Worm (Caenorhabditis elegans) whole organism, L2 larva: ENCODE data around the gene str-73.

ENCODE experiments used
- F13H6.1 ChIP-seq: sonication (generic microtip); optimal IDR thresholded peaks from 2 replicates; lab custom pipeline; 2016; ENCODE audit warnings: missing genetic modification characterization, missing compliant biosample characterization
- Y55F3AM.14 ChIP-seq: fragments of 200-800 bp; sonication (Bioruptor generic); optimal IDR thresholded peaks from 2 replicates; lab custom pipeline; 2018; ENCODE audit warnings: mild to moderate bottlenecking, missing genetic modification characterization, missing compliant biosample characterization
- ZK546.5 ChIP-seq: sonication (generic microtip); optimal IDR thresholded peaks from 2 replicates; lab custom pipeline; 2017; ENCODE audit warnings: missing biosample characterization, missing genetic modification characterization
- alr-1 ChIP-seq: fragments of 150-350 bp; optimal IDR thresholded peaks from 2 replicates; lab custom pipeline; 2014; ENCODE audit warnings: missing biosample characterization, missing genetic modification characterization
- aly-2 ChIP-seq: fragments of 150-350 bp; optimal IDR thresholded peaks from 2 replicates; lab custom pipeline; 2014; ENCODE audit warnings: missing biosample characterization, missing genetic modification characterization
- ama-1 ChIP-seq: fragments of 150-350 bp; optimal IDR thresholded peaks from 2 replicates; lab custom pipeline; 2018; ENCODE audit warnings: inconsistent platforms
- ceh-16 ChIP-seq: fragments of 150-350 bp; optimal IDR thresholded peaks from 2 replicates; lab custom pipeline; 2014; ENCODE audit warnings: missing biosample characterization, missing genetic modification characterization
- dmd-4 ChIP-seq: sonication (generic microtip); optimal IDR thresholded peaks from 2 replicates; lab custom pipeline; 2017; ENCODE audit warnings: missing biosample characterization, missing genetic modification characterization
- elt-1 ChIP-seq: fragments of 150-350 bp; optimal IDR thresholded peaks from 2 replicates; lab custom pipeline; 2014; ENCODE audit warnings: missing biosample characterization, missing genetic modification characterization
- elt-3 ChIP-seq: sonication (generic microtip); optimal IDR thresholded peaks from 2 replicates; lab custom pipeline; 2017; ENCODE audit warnings: missing biosample characterization, missing genetic modification characterization
- gmeb-1 ChIP-seq: fragments of 150-350 bp; optimal IDR thresholded peaks from 2 replicates; lab custom pipeline; 2014; ENCODE audit warnings: missing biosample characterization, missing genetic modification characterization
- lin-11 ChIP-seq: fragments of 150-350 bp; sonication (generic microtip); optimal IDR thresholded peaks from 2 replicates; lab custom pipeline; 2014; ENCODE audit warnings: missing biosample characterization, missing genetic modification characterization, inconsistent platforms, mixed read lengths
- lin-13 ChIP-seq: fragments of 150-350 bp; optimal IDR thresholded peaks from 2 replicates; lab custom pipeline; 2014; ENCODE audit warnings: missing biosample characterization, missing genetic modification reagents, missing genetic modification characterization
- lin-39 ChIP-seq: fragments of 150-350 bp; optimal IDR thresholded peaks from 2 replicates; lab custom pipeline; 2014; ENCODE audit warnings: missing biosample characterization, missing genetic modification reagents, missing genetic modification characterization
- lsy-2 ChIP-seq, 2 experiments: fragments of 150-350 bp in 1 of 2; sonication (generic microtip) in 1 of 2; optimal IDR thresholded peaks; 2 replicates each; lab custom pipeline; 2014 to 2017; ENCODE audit warnings: missing biosample characterization in 2 of 2, missing genetic modification characterization in 2 of 2
- mab-5 ChIP-seq: fragments of 150-350 bp; optimal IDR thresholded peaks from 2 replicates; lab custom pipeline; 2014; ENCODE audit warnings: missing biosample characterization, missing genetic modification characterization
- mdl-1 ChIP-seq, 2 experiments: fragments of 150-350 bp in 1 of 2; sonication (generic microtip) in 1 of 2; optimal IDR thresholded peaks; 2 replicates each; lab custom pipeline; 2017; ENCODE audit warnings: missing biosample characterization in 2 of 2, missing genetic modification characterization in 2 of 2
- nhr-12 ChIP-seq: fragments of 150-350 bp; optimal IDR thresholded peaks from 2 replicates; lab custom pipeline; 2014; ENCODE audit warnings: missing biosample characterization, missing genetic modification characterization
- nhr-129 ChIP-seq: fragments of 150-350 bp; optimal IDR thresholded peaks from 2 replicates; lab custom pipeline; 2014; ENCODE audit warnings: missing biosample characterization, missing genetic modification characterization
- nhr-21 ChIP-seq: fragments of 150-350 bp; optimal IDR thresholded peaks from 2 replicates; lab custom pipeline; 2014; ENCODE audit warnings: missing biosample characterization, missing genetic modification characterization
- nhr-23 ChIP-seq: fragments of 150-350 bp; optimal IDR thresholded peaks from 2 replicates; lab custom pipeline; 2014; ENCODE audit warnings: missing biosample characterization, missing genetic modification reagents, missing genetic modification characterization
- nhr-237 ChIP-seq: fragments of 150-350 bp; optimal IDR thresholded peaks from 2 replicates; lab custom pipeline; 2014; ENCODE audit warnings: missing biosample characterization, missing genetic modification characterization
- nhr-77 ChIP-seq: fragments of 150-350 bp; optimal IDR thresholded peaks from 2 replicates; lab custom pipeline; 2014; ENCODE audit warnings: missing biosample characterization, missing genetic modification characterization
- peb-1 ChIP-seq: fragments of 150-350 bp; optimal IDR thresholded peaks from 2 replicates; lab custom pipeline; 2014; ENCODE audit warnings: missing biosample characterization, missing genetic modification characterization
- sem-4 ChIP-seq: fragments of 150-350 bp; optimal IDR thresholded peaks from 2 replicates; lab custom pipeline; 2014; ENCODE audit warnings: missing biosample characterization, missing genetic modification reagents, missing genetic modification characterization
- sma-3 ChIP-seq: sonication (generic microtip); optimal IDR thresholded peaks from 2 replicates; lab custom pipeline; 2016; ENCODE audit warnings: missing genetic modification reagents, missing genetic modification characterization, missing compliant biosample characterization
- sma-9 ChIP-seq, 2 experiments: fragments of 150-350 bp in 1 of 2; sonication (generic microtip) in 1 of 2; optimal IDR thresholded peaks; 2 replicates each; lab custom pipeline; 2014 to 2016; ENCODE audit warnings: missing genetic modification characterization in 2 of 2, mild to moderate bottlenecking in 1 of 2, missing biosample characterization in 1 of 2, missing compliant biosample characterization in 1 of 2, missing genetic modification reagents in 1 of 2, moderate library complexity in 1 of 2
- snpc-4 ChIP-seq: fragments of 150-350 bp; optimal IDR thresholded peaks from 2 replicates; lab custom pipeline; 2014; ENCODE audit warnings: missing biosample characterization, missing genetic modification characterization
- unc-39 ChIP-seq: fragments of 150-350 bp; optimal IDR thresholded peaks from 2 replicates; lab custom pipeline; 2014; ENCODE audit warnings: missing biosample characterization, missing genetic modification characterization
- unc-55 ChIP-seq: fragments of 150-350 bp; sonication (generic microtip); optimal IDR thresholded peaks from 3 replicates; lab custom pipeline; 2014; ENCODE audit warnings: missing biosample characterization, missing genetic modification reagents, missing genetic modification characterization
- zag-1 ChIP-seq: fragments of 150-350 bp; optimal IDR thresholded peaks from 2 replicates; lab custom pipeline; 2014; ENCODE audit warnings: missing biosample characterization, missing genetic modification characterization
- ztf-1 ChIP-seq: fragments of 200-800 bp; sonication (Bioruptor generic); conservative IDR thresholded peaks from 2 replicates; pipeline ENCODE4 v1.3.6; 2022; ENCODE audit warnings: missing genetic modification characterization, missing compliant biosample characterization
- ztf-4 ChIP-seq: fragments of 150-350 bp; optimal IDR thresholded peaks from 2 replicates; lab custom pipeline; 2014; ENCODE audit warnings: missing biosample characterization, missing genetic modification characterization

The str-73 gene

DNA sequence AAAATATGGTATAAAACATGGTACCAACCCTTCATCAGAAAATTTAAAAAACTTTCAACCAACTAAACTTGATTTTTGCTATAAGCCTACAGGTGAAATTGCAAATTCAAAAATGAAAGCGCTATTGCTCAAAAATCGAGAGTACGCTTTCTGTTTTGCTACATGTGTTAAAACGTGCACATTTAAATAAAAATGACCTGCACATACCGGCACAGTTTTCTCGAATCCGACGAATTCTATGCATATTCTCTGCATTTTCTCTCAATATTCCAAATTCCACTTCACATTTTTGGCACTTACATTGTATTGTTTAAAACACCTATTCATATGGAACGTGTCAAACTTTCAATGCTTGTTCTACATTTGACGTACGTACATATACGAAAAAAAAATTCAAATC lies 19.5 kb upstream of the str-73 start, which contains the start of gene srh-145:
Gene srh-145, plus strand, starts transcription at position 193 of the 400 bp plus-strand sequence.
- TF ChIP-seq nhr-12 (tag; lab: Kevin White, UChicago) (no peak), F13H6.1 (tag; lab: Kevin White, UChicago) (no peak), elt-1 (tag; lab: Kevin White, UChicago) (no peak), Y55F3AM.14 (GFP tag; lab: Kevin White, UChicago) (no peak), sma-3 (no peak), alr-1 (tag; lab: Kevin White, UChicago) (no peak), nhr-237 (tag; lab: Kevin White, UChicago) (no peak), lin-39 (tag; lab: Kevin White, UChicago) (no peak)

DNA sequence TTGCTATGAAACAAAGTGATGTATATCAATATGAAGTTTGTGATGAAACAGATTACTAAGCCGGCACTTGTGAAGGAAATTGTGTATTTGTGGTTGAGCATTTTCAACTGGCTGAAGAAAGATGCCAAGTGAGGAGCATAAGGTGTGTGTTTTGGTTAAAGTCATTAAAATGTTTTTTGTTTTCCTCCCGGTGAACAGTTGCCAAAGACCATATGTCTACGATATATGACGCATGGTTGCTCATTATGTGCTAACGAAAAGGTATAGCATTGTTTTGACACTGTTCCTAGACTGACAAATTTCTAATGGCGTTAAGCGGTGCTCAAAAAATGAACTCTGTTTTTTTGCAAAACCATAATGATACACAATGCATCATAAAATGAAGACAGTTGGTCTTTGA lies 13.0 kb upstream of the str-73 start, which contains the start of gene str-55:
Gene str-55, minus strand, starts transcription at position 101 of the 400 bp plus-strand sequence.
- TF ChIP-seq ztf-4 (tag; lab: Kevin White, UChicago), result no peak
- no peak for TF ChIP-seq ceh-16
- TF ChIP-seq gmeb-1 (tag; lab: Kevin White, UChicago), result no peak
- TF ChIP-seq lsy-2 (tag; optimal IDR thresholded peaks at IDR 0.05; lab: Kevin White, UChicago), result no peak
- no peak for TF ChIP-seq lin-11 (tag; lab: Kevin White, UChicago)
- no peak for TF ChIP-seq sem-4 (tag; lab: Kevin White, UChicago)
- TF ChIP-seq sma-3, result no peak
- TF ChIP-seq sma-9 (GFP tag; optimal IDR thresholded peaks at IDR 0.05; lab: Kevin White, UChicago), result no peak
- TF ChIP-seq sma-9 (tag; optimal IDR thresholded peaks at IDR 0.05; lab: Kevin White, UChicago), result no peak
- no peak for TF ChIP-seq ztf-1 (GFP tag; lab: Robert Waterston, UW)
- no peak for TF ChIP-seq nhr-77 (tag; lab: Kevin White, UChicago)
- TF ChIP-seq lin-39 (tag; lab: Kevin White, UChicago), result no peak
- TF ChIP-seq unc-55 (GFP tag; lab: Kevin White, UChicago), result no peak

DNA sequence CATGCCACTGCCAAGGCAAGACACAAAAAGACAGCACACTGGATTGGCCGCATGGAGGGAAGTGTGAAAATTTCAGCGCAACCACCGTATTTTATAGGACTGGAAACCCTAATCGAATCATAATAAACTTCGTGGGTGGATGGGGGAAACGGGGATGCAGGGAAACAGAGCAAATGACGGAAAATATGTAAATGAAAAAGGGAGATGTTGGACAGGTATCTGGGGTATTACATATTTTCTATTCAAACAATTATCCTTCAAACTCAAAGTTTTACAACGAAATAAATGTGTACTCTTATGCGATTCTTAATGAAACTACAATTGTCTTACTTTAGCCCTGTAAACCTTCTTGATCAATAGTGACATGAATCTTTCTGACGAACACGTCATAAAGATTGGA lies 10.3 kb upstream of the str-73 start, which contains the start of gene F26D2.16:
Gene F26D2.16, minus strand, starts transcription at position 101 of the 400 bp plus-strand sequence.
- no peak for TF ChIP-seq elt-1 (tag; lab: Kevin White, UChicago)
- TF ChIP-seq nhr-23 (tag; lab: Kevin White, UChicago), result no peak
- TF ChIP-seq snpc-4, result no peak
- TF ChIP-seq sma-3, result no peak
- TF ChIP-seq dmd-4 (tag; lab: Kevin White, UChicago), result no peak
- TF ChIP-seq mdl-1 (tag; optimal IDR thresholded peaks at IDR 0.05; lab: Kevin White, UChicago), result no peak
- TF ChIP-seq zag-1 (tag; lab: Kevin White, UChicago), result no peak
- TF ChIP-seq Y55F3AM.14 (GFP tag; lab: Kevin White, UChicago), result no peak
- TF ChIP-seq nhr-21 (tag; lab: Kevin White, UChicago), result no peak
- no peak for TF ChIP-seq aly-2 (tag; lab: Kevin White, UChicago)
- TF ChIP-seq peb-1 (tag; lab: Kevin White, UChicago), result no peak
- no peak for TF ChIP-seq nhr-77 (tag; lab: Kevin White, UChicago)
- no peak for TF ChIP-seq mab-5 (tag; lab: Kevin White, UChicago)
- TF ChIP-seq lin-13, result no peak
- no peak for TF ChIP-seq lin-39 (tag; lab: Kevin White, UChicago)
- TF ChIP-seq, all 48 proteins: peak for 0

DNA sequence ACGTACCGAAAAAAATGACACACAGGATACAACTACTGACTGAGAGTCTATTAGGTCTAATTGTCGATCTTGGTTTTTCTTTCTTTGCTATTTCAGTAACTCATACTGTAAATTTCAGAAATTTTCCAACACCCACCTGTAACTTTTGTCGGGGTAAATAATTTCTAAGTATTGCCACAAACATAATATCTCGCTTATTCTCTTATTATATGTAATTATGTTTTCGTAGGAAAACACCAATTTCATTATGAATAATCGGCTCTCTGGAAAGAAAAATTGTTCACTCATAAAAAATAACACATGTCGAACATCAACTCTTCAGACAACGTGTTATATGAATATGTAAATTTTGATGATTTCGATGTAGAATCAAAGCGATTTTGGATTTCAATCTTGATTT lies 9.3 kb upstream of the str-73 start, which contains the start of gene srw-48:
Gene srw-48, plus strand, starts transcription at position 301 of the 400 bp plus-strand sequence.
- TF ChIP-seq nhr-129 (tag; lab: Kevin White, UChicago) (no peak), ceh-16 (no peak), ZK546.5 (tag; lab: Kevin White, UChicago) (no peak), ama-1 (no peak)

DNA sequence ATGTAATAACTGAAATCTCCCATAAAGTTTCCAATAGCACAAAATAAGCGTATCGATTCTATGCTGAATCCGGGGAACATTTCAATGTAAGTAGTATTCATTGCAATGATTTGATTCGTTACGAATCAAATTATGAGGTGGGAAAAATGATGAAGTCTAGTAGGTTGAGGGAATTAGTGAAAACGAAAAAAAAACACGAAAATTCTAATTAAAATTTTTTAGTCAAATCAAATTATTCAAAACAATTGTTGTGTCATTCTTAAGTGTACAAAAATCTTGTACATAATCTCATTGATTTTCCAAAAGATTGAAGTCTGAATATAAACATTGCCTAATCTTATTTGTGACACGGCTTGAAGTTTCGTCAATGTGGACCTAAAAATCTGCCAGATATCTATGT lies 5.6 kb upstream of the str-73 start, which contains the start of gene srw-29:
Gene srw-29, minus strand, starts transcription at position 101 of the 400 bp plus-strand sequence.
- TF ChIP-seq nhr-12 (tag; lab: Kevin White, UChicago), result no peak
- TF ChIP-seq elt-3 (tag; lab: Kevin White, UChicago), result no peak
- no peak for TF ChIP-seq sma-9 (GFP tag; optimal IDR thresholded peaks at IDR 0.05; lab: Kevin White, UChicago)
- no peak for TF ChIP-seq sma-9 (tag; optimal IDR thresholded peaks at IDR 0.05; lab: Kevin White, UChicago)
- no peak for TF ChIP-seq unc-39 (tag; lab: Kevin White, UChicago)
- TF ChIP-seq sma-3, result no peak
- TF ChIP-seq elt-1 (tag; lab: Kevin White, UChicago), result no peak
- no peak for TF ChIP-seq lin-13
- TF ChIP-seq zag-1 (tag; lab: Kevin White, UChicago), result no peak
